Worm (Caenorhabditis elegans) whole organism, early embryonic: ENCODE measurements around the gene smu-2.

Experiments used
- ets-7 ChIP-seq: sonication (generic microtip); optimal IDR thresholded peaks from 2 replicates; lab custom pipeline; 2016; ENCODE audit warnings: missing genotype, missing genetic modification characterization, missing compliant biosample characterization
- scrt-1 ChIP-seq: fragments of 200-800 bp; sonication (Bioruptor generic); IDR thresholded peaks from 2 replicates; pipeline ENCODE4 v1.3.6; 2022; ENCODE audit warnings: missing genetic modification characterization, missing compliant biosample characterization

ce11 chrII:3481584-3481983 lies 624 bp upstream of the smu-2 start, which contains the start of gene Y49F6B.8:
- TF ChIP-seq scrt-1, result no peak
- no peak for TF ChIP-seq ets-7 (tag; lab: Kevin White, UChicago)
